Worm (Caenorhabditis elegans): ENCODE data around the gene pho-12.

DNA sequence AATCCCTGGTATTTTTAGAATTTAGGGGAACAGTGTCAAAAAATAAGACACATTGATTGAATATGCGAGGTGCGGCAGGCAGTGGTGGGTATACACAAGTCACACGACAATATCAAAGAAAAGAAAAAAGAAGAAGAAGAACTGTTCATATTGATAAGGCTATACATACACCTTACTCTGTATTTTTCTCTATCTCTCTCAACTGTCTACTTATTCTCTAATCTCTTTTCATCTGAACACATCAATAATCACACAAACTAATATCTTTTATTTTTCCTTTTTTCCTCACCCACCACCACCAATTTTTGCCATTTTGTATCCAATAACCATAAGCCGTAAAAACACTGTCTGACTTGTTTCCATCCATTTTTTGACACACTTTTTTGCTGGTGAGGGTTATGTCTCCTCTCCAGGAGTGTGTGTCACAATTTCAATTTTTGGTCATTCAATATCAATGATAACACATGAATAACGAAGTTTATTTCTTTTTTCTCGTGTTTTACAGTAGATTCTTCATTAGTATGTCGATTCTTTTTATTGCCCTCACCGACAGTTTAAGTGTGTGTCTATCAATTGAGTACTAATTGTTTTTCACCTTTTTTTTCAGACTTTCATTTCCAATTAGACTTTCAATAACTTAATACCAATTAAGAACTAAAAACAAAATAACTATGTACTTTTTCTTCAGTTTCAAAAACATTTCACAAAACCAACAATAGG, 41.1 kb downstream of the pho-12 start:
- TF ChIP-seq elt-2 (tag; optimal IDR thresholded peaks at IDR 0.05): peak; percentile 96
- no peak for TF ChIP-seq nhr-77 (tag; optimal IDR thresholded peaks at IDR 0.05)
- no peak for TF ChIP-seq hlh-17 (GFP tag; optimal IDR thresholded peaks at IDR 0.05; ENCODE audit: borderline replicate concordance)
- TF ChIP-seq aly-2 (tag; optimal IDR thresholded peaks at IDR 0.05): no peak
- no peak for TF ChIP-seq ceh-63 (GFP tag; optimal IDR thresholded peaks at IDR 0.05)
- TF ChIP-seq mab-9 (GFP tag; IDR thresholded peaks at IDR 0.05): no peak
- no peak for TF ChIP-seq nhr-76 (tag; optimal IDR thresholded peaks at IDR 0.05)
- no peak for TF ChIP-seq nhr-237 (tag; optimal IDR thresholded peaks at IDR 0.05)
- no peak for TF ChIP-seq ceh-90 (tag; optimal IDR thresholded peaks at IDR 0.05)
- TF ChIP-seq ces-1 (GFP tag; optimal IDR thresholded peaks at IDR 0.05): no peak

Measured in whole organism, L1 larva.